Worm (Caenorhabditis elegans) whole organism, L1 larva: Measurements from ENCODE around the gene srz-25.

ENCODE experiments used
- alr-1 ChIP-seq: fragments of 200-800 bp; sonication (Bioruptor generic); optimal IDR thresholded peaks from 2 replicates; lab custom pipeline; 2018; ENCODE audit warnings: borderline replicate concordance, mild to moderate bottlenecking, missing genetic modification characterization, missing compliant biosample characterization
- aly-2 ChIP-seq: fragments of 150-350 bp; optimal IDR thresholded peaks from 2 replicates; lab custom pipeline; 2014; ENCODE audit warnings: missing biosample characterization, missing genetic modification characterization
- ces-1 ChIP-seq: fragments of 150-350 bp; optimal IDR thresholded peaks from 2 replicates; lab custom pipeline; 2014; ENCODE audit warnings: missing biosample characterization, missing genetic modification reagents, missing genetic modification characterization
- fkh-10 ChIP-seq: sonication (generic microtip); optimal IDR thresholded peaks from 2 replicates; lab custom pipeline; 2017; ENCODE audit warnings: missing biosample characterization, missing genetic modification reagents, missing genetic modification characterization
- irx-1 ChIP-seq: sonication (generic microtip); optimal IDR thresholded peaks from 2 replicates; lab custom pipeline; 2016; ENCODE audit warnings: missing genetic modification characterization, missing compliant biosample characterization
- jun-1 ChIP-seq: fragments of 150-350 bp; optimal IDR thresholded peaks from 2 replicates; lab custom pipeline; 2014; ENCODE audit warnings: missing biosample characterization, missing genetic modification reagents, missing genetic modification characterization
- nhr-12 ChIP-seq: sonication (generic microtip); optimal IDR thresholded peaks from 2 replicates; lab custom pipeline; 2017; ENCODE audit warnings: missing biosample characterization, missing genetic modification characterization
- nhr-237 ChIP-seq: fragments of 150-350 bp; optimal IDR thresholded peaks from 2 replicates; lab custom pipeline; 2014; ENCODE audit warnings: missing biosample characterization, missing genetic modification characterization
- nhr-76 ChIP-seq: sonication (generic microtip); optimal IDR thresholded peaks from 2 replicates; lab custom pipeline; 2017; ENCODE audit warnings: missing biosample characterization, missing genetic modification characterization
- skn-1 ChIP-seq: fragments of 150-350 bp; optimal IDR thresholded peaks from 2 replicates; lab custom pipeline; 2014; ENCODE audit warnings: missing biosample characterization, missing genetic modification characterization
- unc-130 ChIP-seq: fragments of 150-350 bp; optimal IDR thresholded peaks from 2 replicates; lab custom pipeline; 2017; ENCODE audit warnings: missing biosample characterization, missing genetic modification characterization, inconsistent platforms

- TF ChIP-seq irx-1 (tag; lab: Kevin White, UChicago): no peak
- no peak for TF ChIP-seq aly-2 (tag; lab: Kevin White, UChicago)
- TF ChIP-seq jun-1 (tag; lab: Kevin White, UChicago): no peak
- TF ChIP-seq skn-1 (tag; lab: Kevin White, UChicago): no peak
- no peak for TF ChIP-seq nhr-76 (tag; lab: Kevin White, UChicago)
- TF ChIP-seq alr-1 (tag; lab: Kevin White, UChicago): no peak
- no peak for TF ChIP-seq unc-130 (tag; lab: Kevin White, UChicago)
- no peak for TF ChIP-seq nhr-12
- no peak for TF ChIP-seq ces-1 (GFP tag; lab: Kevin White, UChicago)
- TF ChIP-seq fkh-10: no peak
- TF ChIP-seq nhr-237 (tag; lab: Kevin White, UChicago): no peak
Observed at ce11 chrV:17566850-17567249, 26.5 kb downstream of the srz-25 start, which contains the start of gene C38D9.2.
